Worm (Caenorhabditis elegans) whole organism, L3 larva: ENCODE results near the gene W02D7.8.

Source experiments
- R02D3.7 ChIP-seq: fragments of 150-350 bp; optimal IDR thresholded peaks from 2 replicates; lab custom pipeline; 2014; ENCODE audit warnings: missing biosample characterization, missing genetic modification characterization
- ZK546.5 ChIP-seq: sonication (generic microtip); optimal IDR thresholded peaks from 2 replicates; lab custom pipeline; 2017; ENCODE audit warnings: missing biosample characterization, missing genetic modification characterization
- aly-2 ChIP-seq: fragments of 150-350 bp; optimal IDR thresholded peaks from 2 replicates; lab custom pipeline; 2014; ENCODE audit warnings: missing biosample characterization, missing genetic modification characterization
- ama-1 ChIP-seq: fragments of 150-350 bp; optimal IDR thresholded peaks from 2 replicates; lab custom pipeline; 2018
- ceh-16 ChIP-seq: sonication (generic microtip); optimal IDR thresholded peaks from 2 replicates; lab custom pipeline; 2017; ENCODE audit warnings: missing biosample characterization, missing genetic modification characterization
- ceh-28 ChIP-seq: fragments of 150-350 bp; optimal IDR thresholded peaks from 2 replicates; lab custom pipeline; 2014; ENCODE audit warnings: missing biosample characterization, missing genetic modification reagents, missing genetic modification characterization
- ceh-82 ChIP-seq: fragments of 150-350 bp; optimal IDR thresholded peaks from 2 replicates; lab custom pipeline; 2014; ENCODE audit warnings: missing biosample characterization, missing genetic modification characterization
- ceh-9 ChIP-seq: sonication (generic microtip); optimal IDR thresholded peaks from 2 replicates; lab custom pipeline; 2018; ENCODE audit warnings: missing biosample characterization, missing genetic modification characterization
- daf-12 ChIP-seq: fragments of 150-350 bp; optimal IDR thresholded peaks from 2 replicates; lab custom pipeline; 2014; ENCODE audit warnings: missing biosample characterization, missing genetic modification reagents, missing genetic modification characterization
- egl-27 ChIP-seq: sonication (generic microtip); optimal IDR thresholded peaks from 4 replicates; lab custom pipeline; 2017; ENCODE audit warnings: missing biosample characterization, missing genetic modification reagents, missing genetic modification characterization
- egl-5 ChIP-seq: fragments of 150-350 bp; optimal IDR thresholded peaks from 2 replicates; lab custom pipeline; 2017; ENCODE audit warnings: missing biosample characterization, missing genetic modification reagents, missing genetic modification characterization, inconsistent platforms
- elt-1 ChIP-seq: fragments of 150-350 bp; optimal IDR thresholded peaks from 2 replicates; lab custom pipeline; 2014; ENCODE audit warnings: missing biosample characterization, missing genetic modification characterization
- elt-2 ChIP-seq: sonication (generic microtip); optimal IDR thresholded peaks from 2 replicates; lab custom pipeline; 2016; ENCODE audit warnings: missing genetic modification reagents, mild to moderate bottlenecking, missing genetic modification characterization, missing compliant biosample characterization
- elt-3 ChIP-seq, 3 experiments: fragments of 150-350 bp in 1 of 3; sonication (generic microtip) in 2 of 3; optimal IDR thresholded peaks; 2 replicates in 2 of 3; 4 replicates in 1 of 3; lab custom pipeline; 2014 to 2017; ENCODE audit warnings: missing biosample characterization in 3 of 3, missing genetic modification characterization in 3 of 3
- eor-1 ChIP-seq, 2 experiments: fragments of 150-350 bp; optimal IDR thresholded peaks; 2 replicates each; lab custom pipeline; 2014 to 2018; ENCODE audit warnings: missing biosample characterization in 2 of 2, missing genetic modification characterization in 2 of 2
- fkh-10 ChIP-seq: sonication (generic microtip); optimal IDR thresholded peaks from 2 replicates; lab custom pipeline; 2017; ENCODE audit warnings: missing biosample characterization, missing genetic modification reagents, missing genetic modification characterization
- fkh-2 ChIP-seq: fragments of 150-350 bp; optimal IDR thresholded peaks from 2 replicates; lab custom pipeline; 2014; ENCODE audit warnings: missing biosample characterization, missing genetic modification reagents, missing genetic modification characterization
- fos-1 ChIP-seq: fragments of 150-350 bp; optimal IDR thresholded peaks from 2 replicates; lab custom pipeline; 2014; ENCODE audit warnings: missing biosample characterization, missing genetic modification characterization
- hmg-11 ChIP-seq: sonication (generic microtip); optimal IDR thresholded peaks from 2 replicates; lab custom pipeline; 2016; ENCODE audit warnings: missing genetic modification characterization, missing compliant biosample characterization
- jun-1 ChIP-seq: fragments of 150-350 bp; optimal IDR thresholded peaks from 2 replicates; lab custom pipeline; 2014; ENCODE audit warnings: missing biosample characterization, missing genetic modification reagents, missing genetic modification characterization
- lin-15B ChIP-seq: fragments of 150-350 bp; optimal IDR thresholded peaks from 2 replicates; lab custom pipeline; 2014; ENCODE audit warnings: missing biosample characterization, missing genetic modification characterization
- lin-39 ChIP-seq: fragments of 150-350 bp; optimal IDR thresholded peaks from 2 replicates; lab custom pipeline; 2018; ENCODE audit warnings: missing biosample characterization, missing genetic modification reagents, missing genetic modification characterization
- lsy-12 ChIP-seq: sonication (generic microtip); optimal IDR thresholded peaks from 2 replicates; lab custom pipeline; 2016; ENCODE audit warnings: mild to moderate bottlenecking, missing genetic modification characterization, missing compliant biosample characterization
- mdl-1 ChIP-seq: fragments of 150-350 bp; optimal IDR thresholded peaks from 2 replicates; lab custom pipeline; 2014; ENCODE audit warnings: missing biosample characterization, missing genetic modification characterization
- mml-1 ChIP-seq: fragments of 150-350 bp; sonication (generic microtip); optimal IDR thresholded peaks from 3 replicates; lab custom pipeline; 2014; ENCODE audit warnings: missing biosample characterization, missing genetic modification characterization
- nfya-1 ChIP-seq: sonication (generic microtip); optimal IDR thresholded peaks from 2 replicates; lab custom pipeline; 2017; ENCODE audit warnings: missing genetic modification characterization, mild to moderate bottlenecking, missing compliant biosample characterization, antibody characterized with exemption, moderate library complexity; ENCODE audit not compliant: insufficient read depth
- nhr-12 ChIP-seq: fragments of 150-350 bp; optimal IDR thresholded peaks from 2 replicates; lab custom pipeline; 2014; ENCODE audit warnings: missing biosample characterization, missing genetic modification characterization
- nhr-23 ChIP-seq: fragments of 150-350 bp; optimal IDR thresholded peaks from 2 replicates; lab custom pipeline; 2014; ENCODE audit warnings: missing biosample characterization, missing genetic modification reagents, missing genetic modification characterization
- nhr-237 ChIP-seq: fragments of 150-350 bp; optimal IDR thresholded peaks from 2 replicates; lab custom pipeline; 2014; ENCODE audit warnings: missing biosample characterization, missing genetic modification characterization
- nhr-25 ChIP-seq: sonication (generic microtip); optimal IDR thresholded peaks from 2 replicates; lab custom pipeline; 2017; ENCODE audit warnings: missing biosample characterization, missing genetic modification characterization
- nhr-28 ChIP-seq: fragments of 150-350 bp; optimal IDR thresholded peaks from 2 replicates; lab custom pipeline; 2014; ENCODE audit warnings: missing biosample characterization, missing genetic modification characterization
- nhr-43 ChIP-seq: sonication (generic microtip); optimal IDR thresholded peaks from 2 replicates; lab custom pipeline; 2016; ENCODE audit warnings: mild to moderate bottlenecking, missing genetic modification characterization, missing compliant biosample characterization; ENCODE audit not compliant: poor library complexity, severe bottlenecking
- nhr-76 ChIP-seq: fragments of 150-350 bp; sonication (generic microtip); optimal IDR thresholded peaks from 5 replicates; lab custom pipeline; 2014; ENCODE audit warnings: missing biosample characterization, missing genetic modification characterization
- nhr-77 ChIP-seq: fragments of 150-350 bp; optimal IDR thresholded peaks from 2 replicates; lab custom pipeline; 2014; ENCODE audit warnings: missing biosample characterization, missing genetic modification characterization
- pha-4 ChIP-seq: fragments of 150-350 bp; optimal IDR thresholded peaks from 2 replicates; lab custom pipeline; 2014; ENCODE audit warnings: missing biosample characterization, missing genetic modification reagents, missing genetic modification characterization
- pqm-1 ChIP-seq: fragments of 150-350 bp; optimal IDR thresholded peaks from 2 replicates; lab custom pipeline; 2017; ENCODE audit warnings: missing biosample characterization, missing genetic modification characterization, inconsistent platforms
- sea-2 ChIP-seq: fragments of 150-350 bp; sonication (generic microtip); optimal IDR thresholded peaks from 4 replicates; lab custom pipeline; 2014; ENCODE audit warnings: missing biosample characterization, missing genetic modification reagents, missing genetic modification characterization
- snpc-4 ChIP-seq: fragments of 150-350 bp; optimal IDR thresholded peaks from 2 replicates; lab custom pipeline; 2014; ENCODE audit warnings: missing biosample characterization, missing genetic modification characterization
- ztf-11 ChIP-seq: fragments of 150-350 bp; optimal IDR thresholded peaks from 2 replicates; lab custom pipeline; 2014; ENCODE audit warnings: missing biosample characterization, missing genetic modification characterization
- ztf-4 ChIP-seq: fragments of 150-350 bp; optimal IDR thresholded peaks from 2 replicates; lab custom pipeline; 2014; ENCODE audit warnings: missing biosample characterization, missing genetic modification characterization

Gene W02D7.8

DNA sequence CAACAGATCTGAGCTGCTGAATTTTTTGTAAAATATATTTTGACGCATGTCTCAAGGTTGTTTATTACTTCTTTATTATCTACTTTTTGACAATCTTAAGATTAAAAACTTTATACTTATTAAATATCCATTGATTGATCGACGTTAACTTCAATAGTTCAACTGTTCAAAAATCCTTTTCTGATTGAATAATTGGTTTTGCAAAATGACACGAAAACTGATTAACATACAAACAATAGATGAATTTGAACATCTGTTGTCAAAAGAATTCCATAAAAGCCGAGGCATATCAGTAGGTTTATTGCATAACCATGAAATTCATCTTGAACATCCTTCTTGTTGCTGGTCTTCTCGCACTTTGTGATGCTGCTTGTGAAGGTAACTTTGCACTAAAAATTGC lies 4.9 kb upstream of the W02D7.8 start, which contains the start of gene W02D7.12:
W02D7.12 (plus strand) TSS at position 301 of the 400 bp plus-strand sequence.
- no peak for TF ChIP-seq ceh-82

DNA sequence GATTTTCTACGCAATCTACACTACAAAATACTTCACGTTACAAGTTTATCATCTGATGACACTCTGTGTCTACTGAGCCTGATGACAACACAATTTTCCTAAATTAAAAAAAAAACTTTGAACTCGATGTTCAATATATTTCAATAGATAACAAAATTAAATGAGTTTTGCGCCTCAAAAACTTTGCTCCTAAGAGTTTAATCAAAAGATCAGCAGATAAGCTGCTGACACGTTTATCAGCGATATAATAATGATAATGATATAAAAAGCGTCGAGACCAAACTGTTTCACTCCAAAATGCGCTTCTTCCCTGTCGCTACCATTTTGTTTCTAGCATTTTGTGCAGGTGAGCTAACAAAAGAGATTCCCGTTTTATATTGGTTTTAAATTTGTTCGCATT lies 1.4 kb upstream of the W02D7.8 start, which contains the start of gene clec-218:
clec-218 (plus strand) TSS at position 262 of the 400 bp plus-strand sequence.
- TF ChIP-seq elt-1 (tag; lab: Kevin White, UChicago) (no peak), pqm-1 (tag; lab: Kevin White, UChicago) (peak; percentile 78), elt-2 (peak; percentile 90), pha-4 (no peak)

DNA sequence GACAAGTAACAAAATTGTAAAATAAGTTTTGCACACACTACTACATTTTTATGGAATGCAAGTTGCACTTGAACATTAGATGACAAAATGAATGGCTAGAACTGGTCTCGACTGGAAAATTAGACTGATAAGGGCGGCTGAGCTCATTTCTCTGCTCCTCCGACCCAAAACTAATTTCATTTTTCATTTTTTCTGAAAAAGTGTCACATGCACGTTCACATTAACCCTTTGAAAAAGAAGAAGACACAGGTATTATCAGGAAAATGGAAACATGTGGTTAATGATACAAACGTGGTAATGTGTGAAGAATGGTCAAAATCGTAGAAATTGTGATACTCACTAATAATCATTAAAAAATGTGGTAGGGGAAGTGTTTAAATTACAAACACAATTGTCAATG lies 747 bp upstream of the W02D7.8 start:
- TF ChIP-seq elt-1 (tag; lab: Kevin White, UChicago) (no peak), nhr-76 (tag; lab: Kevin White, UChicago) (no peak), nhr-43 (no peak), pha-4 (no peak), pqm-1 (tag; lab: Kevin White, UChicago) (peak; percentile 71), elt-2 (peak; percentile 81), mdl-1 (tag; lab: Kevin White, UChicago) (no peak), ama-1 (no peak), hmg-11 (tag; lab: Kevin White, UChicago) (no peak)
- TF ChIP-seq, all 47 proteins: peak for 2

DNA sequence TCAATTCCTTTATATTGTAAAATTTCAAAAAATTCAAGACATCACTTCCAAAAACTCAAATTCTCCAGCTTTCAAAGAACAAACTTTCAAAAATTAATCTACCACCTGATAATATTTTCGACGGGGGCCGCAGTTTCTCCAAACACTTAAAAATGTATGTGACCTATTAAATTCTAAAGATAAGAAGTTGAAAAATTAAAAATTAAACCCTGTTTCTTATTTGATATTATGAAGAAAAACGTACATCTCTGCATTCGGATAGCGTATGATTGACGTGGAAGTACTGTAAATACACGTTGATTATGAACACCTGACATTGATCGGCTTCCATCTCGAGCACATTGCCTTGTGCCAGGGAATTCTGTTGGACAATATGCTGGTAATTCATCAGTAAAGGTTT lies 326 bp downstream of the W02D7.8 start:
- no peak for TF ChIP-seq nhr-23 (tag; lab: Kevin White, UChicago)
- TF ChIP-seq pha-4, result peak; percentile 23
- TF ChIP-seq ceh-9 (tag; lab: Kevin White, UChicago), result no peak
- peak; percentile 70 for TF ChIP-seq elt-2
- no peak for TF ChIP-seq R02D3.7 (tag; lab: Kevin White, UChicago)
- TF ChIP-seq pqm-1 (tag; lab: Kevin White, UChicago), result peak; percentile 58
- no peak for TF ChIP-seq fkh-2 (tag; lab: Kevin White, UChicago)

DNA sequence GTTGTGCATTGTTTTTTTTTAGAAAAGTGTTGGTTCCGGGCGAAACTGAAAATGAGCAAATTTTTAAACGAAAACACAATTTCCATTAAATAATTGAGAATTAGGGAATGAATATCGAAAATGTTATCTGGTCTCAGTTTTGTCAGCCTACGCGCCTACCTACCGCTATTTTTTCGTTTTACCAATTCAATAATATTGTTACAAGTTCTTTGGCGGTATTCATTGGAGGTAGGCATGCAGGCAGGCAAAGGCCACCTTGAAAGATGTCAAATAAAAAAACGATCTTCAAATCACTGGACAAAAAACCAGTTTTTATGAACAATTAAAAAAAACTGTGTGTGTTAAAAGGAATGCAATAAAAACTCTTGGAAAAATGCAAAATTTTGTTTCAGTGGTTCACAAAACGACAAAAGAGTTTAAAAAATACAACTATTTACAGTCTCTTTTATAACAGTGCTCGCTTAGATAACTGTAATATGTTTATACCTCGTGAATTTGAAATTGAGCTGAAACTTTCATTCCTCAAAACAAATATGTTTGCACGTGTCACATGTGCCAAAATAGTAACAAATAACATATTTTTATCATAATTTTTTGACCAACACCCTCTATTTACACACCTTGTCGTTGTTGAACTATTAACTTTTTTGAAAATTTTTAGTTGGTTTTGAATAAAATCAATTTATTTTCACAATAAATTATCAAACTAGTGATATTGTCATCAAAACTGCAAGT lies 1.6 kb downstream of the W02D7.8 start, which contains the start of gene W02D7.11:
W02D7.11 (minus strand) TSS at position 51 of the 735 bp plus-strand sequence.
- TF ChIP-seq snpc-4 (tag; lab: Kevin White, UChicago), result no peak
- TF ChIP-seq pqm-1 (tag; lab: Kevin White, UChicago), result peak; percentile 9
- TF ChIP-seq nfya-1 (tag; lab: Kevin White, UChicago), result no peak
- TF ChIP-seq egl-5 (tag; lab: Kevin White, UChicago), result no peak
- peak; percentile 87 for TF ChIP-seq pha-4
- TF ChIP-seq fos-1, result no peak
- TF ChIP-seq elt-2, result peak; percentile 36
- no peak for TF ChIP-seq lsy-12 (tag; lab: Kevin White, UChicago)
- TF ChIP-seq ztf-11, result no peak

DNA sequence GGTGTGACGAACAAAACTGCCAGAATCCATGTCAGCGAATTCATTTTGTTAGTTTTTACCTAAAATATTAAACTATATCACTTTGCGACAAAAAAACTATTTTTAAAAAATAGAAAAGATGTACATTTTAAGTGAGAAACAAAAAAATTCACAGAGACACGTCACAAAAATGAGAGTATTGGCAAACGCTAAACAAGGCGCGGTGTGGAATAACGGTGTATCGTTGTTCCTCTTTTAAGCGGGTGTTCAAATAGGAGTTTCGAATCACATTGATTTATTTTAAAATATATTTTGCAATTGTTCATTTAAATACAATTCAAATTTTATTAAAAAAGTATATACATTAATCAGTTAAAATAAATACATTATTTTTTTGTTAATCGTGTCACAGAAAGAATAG lies 3.7 kb downstream of the W02D7.8 start, which contains the start of gene sel-9:
sel-9 (minus strand) TSS at position 59 of the 400 bp plus-strand sequence.
- TF ChIP-seq ceh-16 (no peak), daf-12 (tag; lab: Kevin White, UChicago) (no peak), mml-1 (tag; lab: Kevin White, UChicago) (no peak), egl-5 (tag; lab: Kevin White, UChicago) (no peak), pha-4 (peak; percentile 60), hmg-11 (tag; lab: Kevin White, UChicago) (no peak), elt-2 (peak; percentile 22), ztf-4 (tag; lab: Kevin White, UChicago) (no peak), jun-1 (tag; lab: Kevin White, UChicago) (no peak), ceh-82 (no peak), sea-2 (GFP tag; lab: Kevin White, UChicago) (no peak), aly-2 (tag; lab: Kevin White, UChicago) (no peak), pqm-1 (tag; lab: Kevin White, UChicago) (no peak), nhr-12 (no peak), nhr-25 (tag; lab: Kevin White, UChicago) (no peak), nhr-28 (tag; lab: Kevin White, UChicago) (no peak), ZK546.5 (tag; lab: Kevin White, UChicago) (no peak), elt-3 (tag; optimal IDR thresholded peaks at IDR 0.05; lab: Kevin White, UChicago) (no peak), nhr-77 (no peak), ama-1 (no peak), ceh-28 (peak; percentile 9), lin-39 (tag; lab: Kevin White, UChicago) (no peak), nhr-23 (tag; lab: Kevin White, UChicago) (peak; percentile 46), nhr-237 (tag; lab: Kevin White, UChicago) (no peak), eor-1 (tag; optimal IDR thresholded peaks at IDR 0.05; lab: Kevin White, UChicago) (no peak), R02D3.7 (tag; lab: Kevin White, UChicago) (no peak), lin-15B (tag; lab: Kevin White, UChicago) (peak; percentile 74), elt-1 (tag; lab: Kevin White, UChicago) (no peak), fkh-10 (GFP tag; lab: Kevin White, UChicago) (no peak), egl-27 (tag; lab: Kevin White, UChicago) (no peak), ztf-11 (no peak), nhr-76 (tag; lab: Kevin White, UChicago) (no peak), ceh-9 (tag; lab: Kevin White, UChicago) (no peak)
